Worm (Caenorhabditis elegans): ENCODE results near the gene clc-2.

DNA sequence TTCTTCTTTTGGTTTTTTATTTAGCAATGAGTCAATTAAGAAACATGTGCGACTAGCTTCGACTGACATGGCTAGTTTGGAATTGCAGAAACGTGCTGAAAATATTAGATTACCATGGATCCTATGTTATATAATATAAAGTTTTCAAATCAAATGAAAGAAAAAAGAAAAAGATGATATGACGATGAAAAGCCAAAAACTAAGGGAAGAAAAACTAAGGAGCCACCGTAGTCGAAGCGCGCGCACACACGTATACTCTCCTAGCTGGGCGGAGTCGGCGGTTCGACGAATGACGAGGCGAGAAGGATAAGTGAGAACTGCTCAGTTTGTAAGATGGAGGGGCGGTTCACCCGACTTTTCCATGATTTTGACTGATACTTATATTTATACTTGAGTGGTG lies 6.5 kb upstream of the clc-2 start, which contains the start of gene mnm-2:
- no peak for TF ChIP-seq efl-1 (GFP tag; optimal IDR thresholded peaks at IDR 0.05)
- TF ChIP-seq ama-1 (optimal IDR thresholded peaks at IDR 0.05), result no peak
- TF ChIP-seq ama-1 (GFP tag; optimal IDR thresholded peaks at IDR 0.05), result no peak
- TF ChIP-seq somi-1 (GFP tag; optimal IDR thresholded peaks at IDR 0.05), result no peak
- no peak for TF ChIP-seq rec-8 (tag; optimal IDR thresholded peaks at IDR 0.05)
- TF ChIP-seq lsl-1 (GFP tag; optimal IDR thresholded peaks at IDR 0.05), result no peak
- TF ChIP-seq ets-4 (GFP tag; optimal IDR thresholded peaks at IDR 0.05), result no peak
- TF ChIP-seq cebp-2 (GFP tag; IDR thresholded peaks at IDR 0.05), result no peak
- TF ChIP-seq mcd-1 (GFP tag; IDR thresholded peaks at IDR 0.05), result no peak
- no peak for TF ChIP-seq hrde-1 (tag; optimal IDR thresholded peaks at IDR 0.05; ENCODE audit: borderline replicate concordance)

Measured in whole organism, young adult.